Worm (Caenorhabditis elegans): ENCODE measurements around the gene srsx-29.

DNA sequence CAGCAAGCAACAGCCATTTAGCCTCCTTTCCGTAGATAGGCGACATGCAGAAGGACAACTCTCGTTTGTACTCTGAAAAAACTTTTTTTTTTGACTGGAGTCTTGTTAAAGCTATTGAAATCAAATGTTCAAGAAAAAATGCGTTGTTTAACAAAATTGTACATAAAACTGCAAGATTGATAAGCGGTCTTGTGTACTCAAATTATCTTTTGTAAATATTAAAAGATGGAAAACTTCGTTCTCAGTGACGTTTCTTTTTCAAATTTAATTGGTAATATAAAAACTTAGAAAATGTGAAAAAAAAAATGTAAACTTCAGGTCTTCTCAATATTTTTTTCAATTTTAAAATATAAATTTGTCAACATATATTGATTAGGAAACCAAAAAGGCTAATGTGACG is 43.7 kb upstream of the srsx-29 start:
- TF ChIP-seq fkh-3 (tag; optimal IDR thresholded peaks at IDR 0.05): no peak
- no peak for TF ChIP-seq xnd-1 (tag; optimal IDR thresholded peaks at IDR 0.05)
- TF ChIP-seq zfh-2 (GFP tag; conservative IDR thresholded peaks at IDR 0.05): no peak
